Worm (Caenorhabditis elegans) whole organism, L4/young adult: ENCODE results near the gene Y57G11C.51.
"Not testable (repeated sequence)": the region's sequence is repeated elsewhere in the genome, so short reads cannot be mapped to it uniquely, and the experiment has no call there.

Experiments
- W03F9.2 ChIP-seq: fragments of 150-350 bp; optimal IDR thresholded peaks from 2 replicates; lab custom pipeline; 2014; ENCODE audit warnings: missing biosample characterization, missing genetic modification characterization
- dao-5 ChIP-seq: sonication (generic microtip); optimal IDR thresholded peaks from 2 replicates; lab custom pipeline; 2016; ENCODE audit warnings: missing genotype, missing genetic modification characterization, moderate library complexity, missing compliant biosample characterization
- him-1 ChIP-seq: sonication (generic microtip); optimal IDR thresholded peaks from 2 replicates; lab custom pipeline; 2016; ENCODE audit warnings: missing genotype, missing genetic modification reagents, missing genetic modification characterization, missing compliant biosample characterization

Y57G11C.51 gene

DNA sequence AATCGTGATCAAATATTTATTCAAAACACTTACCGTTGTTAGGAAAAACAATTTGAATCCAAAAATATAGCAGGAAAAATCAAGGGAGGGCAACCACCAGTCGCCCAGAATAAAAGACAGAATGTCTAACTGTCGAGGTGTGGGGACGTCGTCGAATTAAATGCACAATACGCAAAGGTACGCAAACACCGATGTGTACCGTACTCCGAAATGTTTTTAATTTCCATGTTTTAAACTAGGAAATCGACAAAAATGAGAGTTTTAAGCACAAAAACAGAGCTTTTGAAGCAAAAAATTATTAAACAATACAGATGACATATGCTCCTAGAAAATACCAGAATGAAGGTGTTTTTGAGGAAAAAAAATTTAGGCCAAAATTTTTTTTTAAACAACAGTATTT is at the start of gene Y57G11C.51:
Y57G11C.51 (minus strand) TSS at position 101 of the 400 bp plus-strand sequence.
- TF ChIP-seq W03F9.2, dao-5, him-1 (tag; lab: Kevin White, UChicago): not testable (repeated sequence)

DNA sequence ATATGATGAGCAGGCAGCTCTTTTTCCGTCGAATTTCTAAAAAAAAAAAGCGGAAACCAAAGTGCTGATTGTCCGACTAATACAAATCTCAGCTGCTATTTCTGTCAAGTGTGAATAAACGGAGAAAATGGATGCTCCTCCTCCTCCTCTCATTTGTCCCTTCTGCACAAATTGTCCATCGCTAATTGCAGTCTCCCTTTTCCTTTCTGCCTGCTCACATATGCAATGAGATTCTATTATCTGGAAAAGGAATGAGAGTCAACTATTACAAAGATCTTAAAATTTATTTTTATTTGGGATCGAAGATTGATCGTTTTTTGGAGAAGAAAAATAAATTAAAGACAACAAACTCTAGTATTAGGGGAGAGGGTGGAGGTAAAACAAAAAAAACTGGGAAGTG is 47.9 kb upstream of the Y57G11C.51 start:
- no peak for TF ChIP-seq him-1 (tag; lab: Kevin White, UChicago)
- TF ChIP-seq dao-5 (tag; lab: Kevin White, UChicago), result peak; percentile 35

DNA sequence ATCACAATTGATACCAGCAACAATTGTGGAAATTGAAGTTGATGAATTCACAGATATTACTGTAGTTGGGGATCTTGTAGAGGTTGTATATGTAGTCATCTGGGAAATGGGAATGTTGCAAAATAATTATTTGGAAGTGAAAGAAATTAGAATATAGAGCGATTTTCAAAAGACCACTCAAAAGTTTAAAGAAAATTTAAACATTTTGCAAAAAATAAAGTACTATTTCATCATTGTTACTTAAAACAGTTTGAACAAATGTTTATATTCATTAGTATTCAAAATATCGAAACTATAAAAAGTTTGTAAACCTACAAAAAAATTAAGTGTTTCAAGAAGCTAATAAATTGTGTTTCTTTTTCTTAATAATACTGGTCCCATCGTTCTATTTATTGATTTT is 41.9 kb upstream of the Y57G11C.51 start, which contains the start of gene Y57G11C.46:
Y57G11C.46 (minus strand) TSS at position 101 of the 400 bp plus-strand sequence.
- no peak for TF ChIP-seq dao-5 (tag; lab: Kevin White, UChicago)
- no peak for TF ChIP-seq him-1 (tag; lab: Kevin White, UChicago)
- TF ChIP-seq W03F9.2 (tag; lab: Kevin White, UChicago), result no peak

DNA sequence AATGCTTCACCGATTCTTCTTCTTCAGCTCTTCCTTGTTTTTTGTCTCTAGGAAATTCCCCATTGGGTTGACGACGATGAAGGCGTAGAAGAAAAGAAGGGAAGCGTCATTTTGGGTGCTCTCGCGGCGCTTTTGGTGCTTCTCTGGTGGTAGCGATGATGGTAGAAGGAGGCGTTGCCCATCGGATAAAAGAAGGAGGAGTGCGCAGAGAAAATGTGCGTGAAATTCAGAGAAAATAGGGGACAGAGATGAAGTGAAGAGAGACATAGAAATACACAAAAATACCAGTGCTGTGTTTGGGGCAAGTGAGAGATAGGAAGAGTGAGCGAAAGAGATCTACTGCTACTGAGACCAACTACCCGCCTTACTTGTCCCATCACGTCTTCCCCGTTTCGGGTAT is 32.5 kb upstream of the Y57G11C.51 start, which contains the start of gene oig-5:
oig-5 (plus strand) TSS at position 301 of the 400 bp plus-strand sequence.
- TF ChIP-seq him-1 (tag; lab: Kevin White, UChicago) (no peak), dao-5 (tag; lab: Kevin White, UChicago) (no peak), W03F9.2 (tag; lab: Kevin White, UChicago) (no peak)

DNA sequence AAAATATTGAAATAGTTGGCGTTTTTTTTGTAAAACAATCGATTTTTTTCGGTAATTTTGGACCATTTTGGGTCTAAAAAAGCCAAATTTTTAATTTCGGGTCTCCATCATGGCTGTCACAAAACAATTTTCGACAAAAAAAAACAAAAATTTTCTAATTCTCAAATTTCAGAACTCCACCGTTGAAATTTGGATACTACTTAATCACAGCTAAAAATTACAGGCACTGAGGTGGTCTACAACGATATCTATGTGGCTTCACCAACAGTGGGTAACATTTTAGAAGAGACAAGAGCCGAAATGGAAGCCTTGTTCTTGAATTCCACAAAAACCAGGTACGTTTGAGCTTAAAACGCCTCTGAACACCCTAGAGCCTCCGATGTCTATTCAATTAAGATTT is 28.0 kb upstream of the Y57G11C.51 start, which contains the start of gene Y57G11C.1142:
Y57G11C.1142 (plus strand) TSS at position 301 of the 400 bp plus-strand sequence.
- no peak for TF ChIP-seq W03F9.2 (tag; lab: Kevin White, UChicago)
- TF ChIP-seq dao-5 (tag; lab: Kevin White, UChicago), result no peak
- TF ChIP-seq him-1 (tag; lab: Kevin White, UChicago), result no peak

DNA sequence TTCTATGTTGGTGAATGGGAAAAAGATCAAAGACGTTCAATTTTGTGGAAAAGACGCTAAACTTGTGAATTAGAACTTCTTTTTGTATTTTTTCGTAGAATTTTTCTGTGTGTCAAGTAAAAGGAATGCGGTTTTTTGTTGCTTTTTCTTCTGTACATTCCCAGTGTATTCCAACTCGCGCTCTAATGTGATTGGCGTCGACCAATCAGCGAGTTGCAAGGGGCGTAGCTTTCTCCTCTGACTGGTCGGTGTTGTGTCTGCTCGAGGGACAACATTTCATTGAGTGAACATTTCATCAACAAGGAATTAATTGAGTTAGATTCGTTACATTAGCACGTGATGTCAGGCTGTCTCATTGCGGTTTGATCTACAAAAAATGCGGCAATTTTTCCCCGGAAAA is 26.6 kb upstream of the Y57G11C.51 start:
- no peak for TF ChIP-seq dao-5 (tag; lab: Kevin White, UChicago)

DNA sequence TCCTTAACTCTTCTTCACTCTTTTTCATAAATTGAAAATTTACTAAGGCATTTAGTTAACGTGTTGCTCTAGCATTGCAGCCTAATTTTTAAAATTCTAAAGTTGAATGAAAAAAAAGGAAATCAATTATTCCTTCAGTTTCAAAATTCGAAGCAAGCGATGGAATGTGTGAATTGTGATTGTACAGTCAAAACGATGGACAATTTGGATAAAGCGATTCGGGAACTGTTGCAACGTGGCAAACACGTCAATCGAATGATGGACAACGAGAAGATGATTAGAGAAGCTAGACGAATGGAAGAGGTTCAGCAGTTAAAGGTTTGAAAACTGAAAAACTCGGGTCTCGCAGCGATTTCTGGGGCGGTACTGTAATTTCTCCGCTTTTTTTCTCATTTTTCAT is 24.8 kb upstream of the Y57G11C.51 start, which contains the start of gene Y57G11C.14:
Y57G11C.14 (plus strand) TSS at position 126 of the 400 bp plus-strand sequence.
- TF ChIP-seq him-1 (tag; lab: Kevin White, UChicago) (no peak), W03F9.2 (tag; lab: Kevin White, UChicago) (no peak), dao-5 (tag; lab: Kevin White, UChicago) (no peak)

DNA sequence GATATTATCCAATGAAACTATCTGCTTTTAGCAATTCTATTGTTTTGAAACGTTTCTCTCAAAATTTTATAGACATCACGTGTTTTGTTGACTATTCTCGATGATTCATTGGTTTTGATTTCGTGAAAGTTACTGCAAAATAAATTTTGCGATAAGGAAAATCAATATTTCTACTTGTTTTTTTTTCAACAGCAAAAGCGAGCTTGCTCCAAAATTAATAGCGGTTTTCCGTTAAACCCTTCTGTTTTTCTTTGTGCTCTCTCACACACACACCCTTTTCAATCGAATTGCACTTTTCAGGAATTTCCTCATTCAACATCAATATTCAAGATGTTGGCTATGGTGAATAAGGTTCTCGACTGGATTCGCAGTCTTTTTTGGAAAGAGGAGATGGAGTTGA is 23.5 kb upstream of the Y57G11C.51 start, which contains the start of gene arl-8:
arl-8 (plus strand) TSS at position 301 of the 400 bp plus-strand sequence.
- no peak for TF ChIP-seq dao-5 (tag; lab: Kevin White, UChicago)
- TF ChIP-seq him-1 (tag; lab: Kevin White, UChicago), result no peak
- TF ChIP-seq W03F9.2 (tag; lab: Kevin White, UChicago), result no peak

DNA sequence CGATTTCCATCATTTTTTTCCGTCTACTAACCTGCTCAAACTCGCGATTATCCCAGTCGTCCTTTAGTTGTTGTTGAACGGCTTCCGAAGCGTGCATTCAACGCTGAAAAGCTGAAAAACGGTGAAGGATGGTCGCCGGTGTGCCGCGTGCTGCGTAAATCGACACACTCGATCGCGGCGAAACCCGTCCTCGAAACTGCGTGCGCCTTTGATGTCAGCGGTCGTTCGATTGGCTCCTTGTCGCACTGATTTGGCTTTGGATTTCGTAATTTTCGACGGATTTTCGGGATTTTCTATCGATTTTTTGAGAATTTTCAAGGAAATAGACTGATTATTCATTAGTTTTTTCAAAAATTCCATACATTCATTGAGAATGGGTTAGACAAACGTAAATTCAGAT is 23.0 kb upstream of the Y57G11C.51 start, which contains the start of the genes Y57G11C.1147 and nuo-3:
Y57G11C.1147 (minus strand) TSS at position 161 of the 400 bp plus-strand sequence.
nuo-3 (minus strand) TSS at position 191 of the 400 bp plus-strand sequence.
- TF ChIP-seq dao-5 (tag; lab: Kevin White, UChicago) (no peak), him-1 (tag; lab: Kevin White, UChicago) (no peak), W03F9.2 (tag; lab: Kevin White, UChicago) (no peak)

DNA sequence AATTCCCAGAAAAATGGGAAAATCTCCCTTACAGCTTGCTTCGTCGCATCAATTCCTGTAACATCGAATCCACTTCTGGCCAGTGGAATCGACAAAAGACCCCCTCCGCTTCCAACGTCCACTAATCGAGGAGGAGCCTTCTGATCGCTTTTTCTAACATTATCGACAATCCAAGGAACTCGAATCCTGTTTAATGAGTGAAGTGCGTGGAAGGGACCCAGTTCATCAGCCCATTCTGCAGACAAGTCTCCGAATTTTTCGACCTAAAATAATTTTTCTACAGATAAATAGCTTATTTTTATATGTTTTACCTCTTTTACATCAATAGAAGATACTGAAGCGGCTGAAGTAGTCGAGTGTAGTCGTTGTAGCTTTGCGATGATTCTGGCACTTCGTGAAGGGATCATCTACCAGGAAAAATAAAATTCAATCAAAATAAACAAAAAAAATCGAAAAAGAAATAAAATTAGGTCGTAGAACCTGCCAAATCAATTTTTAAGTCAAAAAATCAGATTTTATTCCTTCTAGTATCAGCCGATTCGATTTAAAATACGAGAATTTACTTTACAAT is 21.6 kb upstream of the Y57G11C.51 start, which contains the start of gene coq-3:
coq-3 (minus strand) TSS at position 407 of the 571 bp plus-strand sequence.
- TF ChIP-seq dao-5 (tag; lab: Kevin White, UChicago), result no peak
- TF ChIP-seq him-1 (tag; lab: Kevin White, UChicago), result no peak
- TF ChIP-seq W03F9.2 (tag; lab: Kevin White, UChicago), result no peak

DNA sequence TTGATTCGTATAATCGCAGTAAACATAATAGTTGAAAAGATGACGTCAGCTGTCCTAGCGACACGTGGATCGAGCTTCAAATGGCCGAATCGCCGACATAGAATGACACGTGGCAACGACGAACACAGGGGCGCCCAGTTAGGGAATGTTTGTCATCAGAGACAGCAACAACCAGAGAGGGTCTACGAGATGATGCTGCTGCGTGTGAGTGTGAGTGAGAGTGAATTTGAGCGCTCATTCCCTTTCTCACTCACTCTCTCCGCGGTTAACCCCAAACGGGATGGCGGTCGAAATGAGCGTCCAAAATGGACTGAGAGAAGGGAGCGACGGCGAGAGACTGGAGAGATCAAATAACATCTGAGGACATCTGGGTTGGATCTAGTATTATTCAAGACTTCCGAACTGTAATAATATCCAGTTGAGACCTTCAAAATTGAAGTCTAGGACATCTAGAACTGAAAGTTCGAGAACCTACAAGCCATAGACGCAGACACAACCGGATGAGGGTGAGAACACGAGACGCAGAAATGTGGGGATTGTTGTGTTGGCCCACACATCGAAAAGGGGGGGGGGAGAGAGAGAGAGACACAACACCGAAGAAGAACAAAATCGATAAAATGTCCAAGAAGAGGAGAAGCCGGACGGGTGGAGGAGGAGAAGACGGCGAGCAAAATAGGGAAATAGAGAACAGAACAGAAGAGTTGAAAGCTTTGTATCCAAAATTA is 19.7 kb upstream of the Y57G11C.51 start:
- TF ChIP-seq dao-5 (tag; lab: Kevin White, UChicago) (no peak), him-1 (tag; lab: Kevin White, UChicago) (peak; percentile 26), W03F9.2 (tag; lab: Kevin White, UChicago) (no peak)

DNA sequence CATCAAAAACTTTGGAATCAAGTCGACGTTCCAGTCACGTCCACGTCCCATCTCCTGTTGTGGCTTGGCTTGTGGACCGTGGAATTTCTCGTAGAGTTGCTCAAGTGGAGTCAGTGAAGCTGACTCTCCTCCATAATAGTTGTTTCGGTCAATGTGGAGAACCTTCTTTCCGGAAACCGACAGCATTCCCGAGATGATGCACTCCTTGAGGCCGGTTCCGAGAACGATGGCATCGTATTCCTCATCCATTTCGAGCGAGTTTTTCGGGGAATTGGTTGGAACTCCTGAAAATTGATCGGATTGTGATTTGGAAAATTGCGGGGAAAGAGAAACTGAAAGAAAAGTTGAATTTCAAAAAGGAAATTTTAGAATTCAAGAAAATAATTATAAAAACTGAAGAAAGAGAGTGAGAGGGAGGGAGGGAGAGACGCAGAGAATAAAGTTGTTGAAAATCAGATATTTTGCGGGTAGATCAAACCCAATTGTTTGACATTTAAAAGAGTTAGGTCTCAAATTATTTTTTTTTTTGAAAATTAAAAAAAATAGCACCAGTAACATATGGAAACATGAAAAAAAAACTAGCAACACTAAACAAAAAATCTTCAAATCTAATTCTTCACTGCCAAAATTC is 18.4 kb upstream of the Y57G11C.51 start, which contains the start of gene gdi-1:
gdi-1 (minus strand) TSS at position 286 of the 631 bp plus-strand sequence.
- TF ChIP-seq dao-5 (tag; lab: Kevin White, UChicago) (no peak), W03F9.2 (tag; lab: Kevin White, UChicago) (no peak), him-1 (tag; lab: Kevin White, UChicago) (no peak)

DNA sequence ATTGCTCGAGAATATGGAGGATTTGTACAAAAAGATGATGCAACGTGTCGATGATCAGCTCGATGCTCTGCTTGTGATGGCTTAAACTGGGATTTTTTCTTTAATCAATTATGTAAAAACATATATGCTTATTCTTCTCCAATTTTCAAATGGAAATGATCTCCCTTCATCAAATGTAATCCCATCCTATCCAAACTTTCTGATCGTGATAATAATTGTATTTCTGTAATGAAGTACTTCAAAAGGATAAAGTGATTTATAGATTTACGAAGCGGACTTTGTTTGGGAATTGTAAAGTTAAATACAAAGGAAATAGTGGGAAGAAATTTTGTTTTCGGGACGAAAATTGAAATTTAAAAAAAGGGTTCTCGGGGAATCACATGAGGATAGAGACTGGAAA is 16.2 kb upstream of the Y57G11C.51 start:
- TF ChIP-seq dao-5 (tag; lab: Kevin White, UChicago) (no peak), W03F9.2 (tag; lab: Kevin White, UChicago) (no peak), him-1 (tag; lab: Kevin White, UChicago) (no peak)
